Worm (Caenorhabditis elegans) whole organism, L1 larva: ENCODE data around the gene F09E10.5.

Source experiments
- C04F5.9 ChIP-seq: sonication (generic microtip); optimal IDR thresholded peaks from 2 replicates; lab custom pipeline; 2016; ENCODE audit warnings: missing genetic modification characterization, missing compliant biosample characterization
- C16A3.4 ChIP-seq: fragments of 150-350 bp; optimal IDR thresholded peaks from 2 replicates; lab custom pipeline; 2014; ENCODE audit warnings: missing biosample characterization, missing genetic modification characterization
- Y116A8C.19 ChIP-seq: sonication (generic microtip); optimal IDR thresholded peaks from 2 replicates; lab custom pipeline; 2016; ENCODE audit warnings: missing compliant biosample characterization, missing genetic modification characterization, borderline replicate concordance
- aly-2 ChIP-seq: fragments of 150-350 bp; optimal IDR thresholded peaks from 2 replicates; lab custom pipeline; 2014; ENCODE audit warnings: missing biosample characterization, missing genetic modification characterization
- blmp-1 ChIP-seq: fragments of 150-350 bp; optimal IDR thresholded peaks from 2 replicates; lab custom pipeline; 2014; ENCODE audit warnings: missing biosample characterization, missing genetic modification characterization
- ceh-88 ChIP-seq: fragments of 200-800 bp; sonication (Bioruptor generic); IDR thresholded peaks from 2 replicates; pipeline ENCODE4 v1.3.6; 2022; ENCODE audit warnings: missing genetic modification characterization, missing compliant biosample characterization
- ces-1 ChIP-seq: fragments of 150-350 bp; optimal IDR thresholded peaks from 2 replicates; lab custom pipeline; 2014; ENCODE audit warnings: missing biosample characterization, missing genetic modification reagents, missing genetic modification characterization
- dsc-1 ChIP-seq: sonication (generic microtip); optimal IDR thresholded peaks from 2 replicates; lab custom pipeline; 2016; ENCODE audit warnings: mild to moderate bottlenecking, missing genetic modification characterization, missing compliant biosample characterization
- efl-1 ChIP-seq, 4 experiments: fragments of 150-350 bp; optimal IDR thresholded peaks in 3 of 4; peaks in 1 of 4; 1 replicate in 1 of 4; 2 replicates in 3 of 4; lab custom pipeline; 2014; ENCODE audit warnings: missing biosample characterization in 2 of 4, missing genetic modification characterization in 2 of 4, missing genetic modification reagents in 2 of 4
- efl-3 ChIP-seq: fragments of 200-800 bp; sonication (Bioruptor generic); optimal IDR thresholded peaks from 2 replicates; lab custom pipeline; 2018; ENCODE audit warnings: mild to moderate bottlenecking, missing genetic modification characterization, missing compliant biosample characterization
- ets-5 ChIP-seq: fragments of 200-800 bp; sonication (Bioruptor generic); IDR thresholded peaks from 2 replicates; pipeline ENCODE4 v1.3.6; 2022; ENCODE audit warnings: missing genetic modification characterization, missing compliant biosample characterization
- fkh-8 ChIP-seq: sonication (generic microtip); optimal IDR thresholded peaks from 2 replicates; lab custom pipeline; 2016; ENCODE audit warnings: mild to moderate bottlenecking, missing genetic modification characterization, missing compliant biosample characterization
- fos-1 ChIP-seq: fragments of 150-350 bp; optimal IDR thresholded peaks from 2 replicates; lab custom pipeline; 2014; ENCODE audit warnings: missing biosample characterization, missing genetic modification characterization
- grh-1 ChIP-seq: fragments of 200-800 bp; sonication (Bioruptor generic); IDR thresholded peaks from 2 replicates; pipeline ENCODE4 v1.3.6; 2022; ENCODE audit warnings: missing genetic modification reagents, missing genetic modification characterization, missing compliant biosample characterization
- hlh-4 ChIP-seq: sonication (generic microtip); optimal IDR thresholded peaks from 2 replicates; lab custom pipeline; 2016; ENCODE audit warnings: mild to moderate bottlenecking, missing genetic modification characterization, missing compliant biosample characterization
- jun-1 ChIP-seq: fragments of 150-350 bp; optimal IDR thresholded peaks from 2 replicates; lab custom pipeline; 2014; ENCODE audit warnings: missing biosample characterization, missing genetic modification reagents, missing genetic modification characterization
- lin-14 ChIP-seq: fragments of 200-800 bp; sonication (Bioruptor generic); optimal IDR thresholded peaks from 2 replicates; lab custom pipeline; 2018; ENCODE audit warnings: mild to moderate bottlenecking, missing genetic modification characterization, moderate library complexity, missing compliant biosample characterization
- lin-15B ChIP-seq: fragments of 150-350 bp; sonication (generic microtip); optimal IDR thresholded peaks from 3 replicates; lab custom pipeline; 2014; ENCODE audit warnings: missing biosample characterization, missing genetic modification characterization
- lin-35 ChIP-seq, 2 experiments: fragments of 150-350 bp; optimal IDR thresholded peaks; 2 replicates each; lab custom pipeline; 2014; ENCODE audit warnings: missing biosample characterization in 2 of 2, missing genetic modification characterization in 2 of 2, missing genetic modification reagents in 2 of 2
- lir-3 ChIP-seq: sonication (generic microtip); optimal IDR thresholded peaks from 2 replicates; lab custom pipeline; 2016; ENCODE audit warnings: mild to moderate bottlenecking, missing genetic modification characterization, moderate library complexity, missing compliant biosample characterization; ENCODE audit not compliant: poor library complexity
- lsy-2 ChIP-seq, 2 experiments: fragments of 150-350 bp; optimal IDR thresholded peaks; 2 replicates each; lab custom pipeline; 2014; ENCODE audit warnings: missing biosample characterization in 2 of 2, missing genetic modification characterization in 2 of 2
- mab-9 ChIP-seq: fragments of 200-800 bp; sonication (Bioruptor generic); IDR thresholded peaks from 2 replicates; pipeline ENCODE4 v1.3.6; 2022; ENCODE audit warnings: missing genetic modification reagents, missing genetic modification characterization, missing compliant biosample characterization
- mdl-1 ChIP-seq, 2 experiments: fragments of 150-350 bp; optimal IDR thresholded peaks; 2 replicates each; lab custom pipeline; 2014 to 2017; ENCODE audit warnings: missing biosample characterization in 2 of 2, missing genetic modification characterization in 2 of 2, inconsistent platforms in 1 of 2
- mef-2 ChIP-seq: fragments of 150-350 bp; optimal IDR thresholded peaks from 2 replicates; lab custom pipeline; 2014; ENCODE audit warnings: missing biosample characterization, missing genetic modification characterization
- nhr-11 ChIP-seq: fragments of 150-350 bp; optimal IDR thresholded peaks from 2 replicates; lab custom pipeline; 2014; ENCODE audit warnings: missing biosample characterization, missing genetic modification characterization
- nhr-19 ChIP-seq: fragments of 200-800 bp; sonication (Bioruptor generic); conservative IDR thresholded peaks from 2 replicates; pipeline ENCODE4 v1.3.6; 2022; ENCODE audit warnings: missing genetic modification characterization, missing compliant biosample characterization
- nhr-20 ChIP-seq: sonication (generic microtip); optimal IDR thresholded peaks from 2 replicates; lab custom pipeline; 2016; ENCODE audit warnings: mild to moderate bottlenecking, missing genetic modification characterization, missing compliant biosample characterization
- nhr-28 ChIP-seq: fragments of 150-350 bp; optimal IDR thresholded peaks from 2 replicates; lab custom pipeline; 2014; ENCODE audit warnings: missing biosample characterization, missing genetic modification characterization
- nhr-47 ChIP-seq: sonication (generic microtip); optimal IDR thresholded peaks from 2 replicates; lab custom pipeline; 2016; ENCODE audit warnings: mild to moderate bottlenecking, missing genetic modification characterization, moderate library complexity, missing compliant biosample characterization
- nhr-71 ChIP-seq: sonication (generic microtip); optimal IDR thresholded peaks from 2 replicates; lab custom pipeline; 2016; ENCODE audit warnings: mild to moderate bottlenecking, missing genetic modification characterization, moderate library complexity, missing compliant biosample characterization
- nhr-77 ChIP-seq: fragments of 150-350 bp; optimal IDR thresholded peaks from 2 replicates; lab custom pipeline; 2014; ENCODE audit warnings: missing biosample characterization, missing genetic modification characterization
- nhr-84 ChIP-seq: sonication (generic microtip); optimal IDR thresholded peaks from 2 replicates; lab custom pipeline; 2017; ENCODE audit warnings: missing biosample characterization, missing genetic modification characterization
- nhr-90 ChIP-seq: sonication (generic microtip); optimal IDR thresholded peaks from 2 replicates; lab custom pipeline; 2016; ENCODE audit warnings: mild to moderate bottlenecking, missing genetic modification characterization, missing compliant biosample characterization; ENCODE audit not compliant: poor library complexity
- pag-3 ChIP-seq: sonication (generic microtip); optimal IDR thresholded peaks from 2 replicates; lab custom pipeline; 2017; ENCODE audit warnings: missing genetic modification characterization, mild to moderate bottlenecking, missing compliant biosample characterization, antibody characterized with exemption, borderline replicate concordance; ENCODE audit not compliant: insufficient read depth
- pax-3 ChIP-seq: fragments of 200-800 bp; sonication (Bioruptor generic); optimal IDR thresholded peaks from 2 replicates; lab custom pipeline; 2018; ENCODE audit warnings: mild to moderate bottlenecking, missing genetic modification characterization, moderate library complexity, missing compliant biosample characterization
- rnt-1 ChIP-seq: sonication (generic microtip); optimal IDR thresholded peaks from 2 replicates; lab custom pipeline; 2016; ENCODE audit warnings: mild to moderate bottlenecking, missing genetic modification characterization, moderate library complexity, missing compliant biosample characterization
- skn-1 ChIP-seq: fragments of 150-350 bp; optimal IDR thresholded peaks from 2 replicates; lab custom pipeline; 2014; ENCODE audit warnings: missing biosample characterization, missing genetic modification characterization
- sup-37 ChIP-seq: fragments of 200-800 bp; sonication (Bioruptor generic); optimal IDR thresholded peaks from 2 replicates; lab custom pipeline; 2018; ENCODE audit warnings: mild to moderate bottlenecking, missing genetic modification characterization, missing compliant biosample characterization
- tbx-2 ChIP-seq: sonication (generic microtip); optimal IDR thresholded peaks from 2 replicates; lab custom pipeline; 2016; ENCODE audit warnings: missing genetic modification characterization, missing compliant biosample characterization
- tlp-1 ChIP-seq: fragments of 150-350 bp; optimal IDR thresholded peaks from 2 replicates; lab custom pipeline; 2014; ENCODE audit warnings: missing biosample characterization, missing genetic modification characterization
- unc-30 ChIP-seq: sonication (generic microtip); optimal IDR thresholded peaks from 2 replicates; lab custom pipeline; 2017; ENCODE audit warnings: missing biosample characterization, missing genetic modification characterization
- unc-98 ChIP-seq: fragments of 200-800 bp; sonication (Bioruptor generic); IDR thresholded peaks from 2 replicates; pipeline ENCODE4 v1.3.6; 2022; ENCODE audit warnings: missing genetic modification characterization, missing compliant biosample characterization
- vab-15 ChIP-seq: sonication (generic microtip); optimal IDR thresholded peaks from 2 replicates; lab custom pipeline; 2017; ENCODE audit warnings: missing genotype, mild to moderate bottlenecking, missing genetic modification characterization, missing compliant biosample characterization
- xbp-1 ChIP-seq: sonication (generic microtip); optimal IDR thresholded peaks from 2 replicates; lab custom pipeline; 2016; ENCODE audit warnings: missing genetic modification characterization, missing compliant biosample characterization
- zag-1 ChIP-seq: fragments of 150-350 bp; optimal IDR thresholded peaks from 2 replicates; lab custom pipeline; 2014; ENCODE audit warnings: missing biosample characterization, missing genetic modification characterization
- ztf-11 ChIP-seq, 2 experiments: sonication (generic microtip); optimal IDR thresholded peaks; 2 replicates each; lab custom pipeline; 2016 to 2017; ENCODE audit warnings: missing genetic modification characterization in 2 of 2, missing biosample characterization in 1 of 2, missing compliant biosample characterization in 1 of 2
- ztf-4 ChIP-seq: fragments of 150-350 bp; optimal IDR thresholded peaks from 2 replicates; lab custom pipeline; 2014; ENCODE audit warnings: missing biosample characterization, missing genetic modification characterization

The F09E10.5 gene

ce11 chrX:1456350-1457080 lies 37.6 kb downstream of the F09E10.5 start (continued):
- TF ChIP-seq efl-1 (optimal IDR thresholded peaks at IDR 0.05; lab: Kevin White, UChicago) (peak in 1 of 2 experiments; percentile 2), efl-1 (GFP tag; optimal IDR thresholded peaks at IDR 0.05 in 1 of 2; lab: Kevin White, UChicago) (no peak), tbx-2 (peak; percentile 49), skn-1 (tag; lab: Kevin White, UChicago) (peak; percentile 100), nhr-77 (peak; percentile 23), lin-35 (GFP tag; optimal IDR thresholded peaks at IDR 0.05; lab: Kevin White, UChicago) (peak in 1 of 2 experiments; percentile 54), fos-1 (tag; lab: Kevin White, UChicago) (peak; percentile 14), nhr-84 (tag; lab: Kevin White, UChicago) (no peak), rnt-1 (tag; lab: Kevin White, UChicago) (peak; percentile 61), sup-37 (GFP tag; lab: Kevin White, UChicago) (no peak), C04F5.9 (tag; lab: Kevin White, UChicago) (no peak), lin-14 (GFP tag; lab: Kevin White, UChicago) (peak; percentile 92), blmp-1 (tag; lab: Kevin White, UChicago) (peak; percentile 77), nhr-47 (tag; lab: Kevin White, UChicago) (peak; percentile 39), lir-3 (tag; lab: Kevin White, UChicago) (peak; percentile 26), nhr-71 (peak; percentile 79), mdl-1 (tag; optimal IDR thresholded peaks at IDR 0.05; lab: Kevin White, UChicago) (peak in 1 of 2 experiments; percentile 74), xbp-1 (peak; percentile 7), nhr-20 (tag; lab: Kevin White, UChicago) (peak; percentile 74), hlh-4 (tag; lab: Kevin White, UChicago) (no peak), mef-2 (tag; lab: Kevin White, UChicago) (no peak), lsy-2 (tag; optimal IDR thresholded peaks at IDR 0.05; lab: Kevin White, UChicago) (peak; percentile 30 to 69), C16A3.4 (peak; percentile 68)
- TF ChIP-seq, all 84 proteins: peak for 28

- peak; percentile 90 for TF ChIP-seq nhr-47 (tag; lab: Kevin White, UChicago)
- peak; percentile 46 for TF ChIP-seq aly-2 (tag; lab: Kevin White, UChicago)
- peak; percentile 76 for TF ChIP-seq ztf-4 (tag; lab: Kevin White, UChicago)
- peak; percentile 100 for TF ChIP-seq jun-1
- no peak for TF ChIP-seq nhr-84 (tag; lab: Kevin White, UChicago)
- peak in 1 of 2 experiments; percentile 64 for TF ChIP-seq ztf-11 (tag; optimal IDR thresholded peaks at IDR 0.05; lab: Kevin White, UChicago)
- no peak for TF ChIP-seq hlh-4 (tag; lab: Kevin White, UChicago)
- TF ChIP-seq nhr-20 (tag; lab: Kevin White, UChicago) = peak; percentile 93
- no peak for TF ChIP-seq nhr-28 (tag; lab: Kevin White, UChicago)
- TF ChIP-seq ets-5 (GFP tag; lab: Robert Waterston, UW) = no peak
- no peak for TF ChIP-seq pag-3 (tag; lab: Kevin White, UChicago)
- no peak for TF ChIP-seq ces-1 (GFP tag; lab: Kevin White, UChicago)
- TF ChIP-seq mab-9 (GFP tag; lab: Robert Waterston, UW) = no peak; the same call in 1 of the 2 replicates
- TF ChIP-seq efl-3 (GFP tag; lab: Kevin White, UChicago) = no peak
- no peak for TF ChIP-seq lin-15B
- TF ChIP-seq ceh-88 (GFP tag; lab: Robert Waterston, UW) = peak; percentile 25; the same call in 1 of the 2 replicates
- no peak for TF ChIP-seq unc-30
- TF ChIP-seq Y116A8C.19 (tag; lab: Kevin White, UChicago) = no peak
- peak; percentile 78 for TF ChIP-seq pax-3
- no peak for TF ChIP-seq tlp-1 (tag; lab: Kevin White, UChicago)
- peak; percentile 60 for TF ChIP-seq nhr-11 (tag; lab: Kevin White, UChicago)
- no peak for TF ChIP-seq vab-15 (tag; lab: Kevin White, UChicago)
- peak; percentile 55 for TF ChIP-seq sup-37 (GFP tag; lab: Kevin White, UChicago)
- TF ChIP-seq tbx-2 = peak; percentile 87
- TF ChIP-seq rnt-1 (tag; lab: Kevin White, UChicago) = peak; percentile 78
- TF ChIP-seq unc-98 (GFP tag; lab: Robert Waterston, UW) = peak; percentile 14; the same call in 1 of the 2 replicates
- TF ChIP-seq nhr-19 = peak; percentile 82
- TF ChIP-seq fkh-8 (tag; lab: Kevin White, UChicago) = peak; percentile 96
- peak; percentile 86 for TF ChIP-seq grh-1 (GFP tag; lab: Robert Waterston, UW)
- TF ChIP-seq dsc-1 (tag; lab: Kevin White, UChicago) = peak; percentile 67
- TF ChIP-seq lin-14 (GFP tag; lab: Kevin White, UChicago) = peak; percentile 97
- peak; percentile 17 for TF ChIP-seq zag-1
- TF ChIP-seq lsy-2 (tag; optimal IDR thresholded peaks at IDR 0.05; lab: Kevin White, UChicago) = peak; percentile 77 to 84
- TF ChIP-seq mef-2 (tag; lab: Kevin White, UChicago) = peak; percentile 70
- peak; percentile 84 for TF ChIP-seq nhr-90 (tag; lab: Kevin White, UChicago)
These were observed 39.8 kb downstream of the F09E10.5 start for ce11 chrX:1454385-1454784.
